Worm (Caenorhabditis elegans): ENCODE results near the gene ZK938.11.

DNA sequence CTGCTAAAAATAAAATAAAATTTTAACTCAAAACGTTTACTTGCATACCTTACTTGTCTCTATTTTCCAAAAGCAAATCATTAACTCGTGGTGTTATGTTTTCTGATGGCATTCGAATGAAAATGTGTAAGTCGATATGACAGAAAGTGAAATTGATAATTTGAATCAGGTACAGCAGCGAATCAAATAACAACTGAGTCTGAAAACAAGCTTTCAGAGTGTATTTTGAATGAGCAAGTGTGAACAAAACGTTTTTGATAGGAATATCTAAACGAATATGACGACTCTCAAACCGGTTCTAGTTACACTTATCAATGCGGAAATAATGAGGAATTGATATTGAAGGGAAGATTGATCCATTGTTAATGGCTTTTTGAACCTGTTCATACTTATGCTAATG lies 30.8 kb upstream of the ZK938.11 start, which contains the start of gene chil-7:
- TF ChIP-seq klf-2 (GFP tag; conservative IDR thresholded peaks at IDR 0.05) (no peak), ref-1 (GFP tag; conservative IDR thresholded peaks at IDR 0.05) (no peak), ztf-29 (GFP tag; IDR thresholded peaks at IDR 0.05) (no peak), ztf-23 (GFP tag; IDR thresholded peaks at IDR 0.05) (no peak), tab-1 (GFP tag; IDR thresholded peaks at IDR 0.05) (no peak), cog-1 (tag; optimal IDR thresholded peaks at IDR 0.05) (no peak), T22C8.4 (GFP tag; IDR thresholded peaks at IDR 0.05) (no peak), flt-1 (GFP tag; IDR thresholded peaks at IDR 0.05) (no peak), med-1 (GFP tag; optimal IDR thresholded peaks at IDR 0.05; ENCODE audit: insufficient read depth) (no peak)
